Comparison of ENCODE assay signal across 4 worm cellular contexts in the genomic region with DNA sequence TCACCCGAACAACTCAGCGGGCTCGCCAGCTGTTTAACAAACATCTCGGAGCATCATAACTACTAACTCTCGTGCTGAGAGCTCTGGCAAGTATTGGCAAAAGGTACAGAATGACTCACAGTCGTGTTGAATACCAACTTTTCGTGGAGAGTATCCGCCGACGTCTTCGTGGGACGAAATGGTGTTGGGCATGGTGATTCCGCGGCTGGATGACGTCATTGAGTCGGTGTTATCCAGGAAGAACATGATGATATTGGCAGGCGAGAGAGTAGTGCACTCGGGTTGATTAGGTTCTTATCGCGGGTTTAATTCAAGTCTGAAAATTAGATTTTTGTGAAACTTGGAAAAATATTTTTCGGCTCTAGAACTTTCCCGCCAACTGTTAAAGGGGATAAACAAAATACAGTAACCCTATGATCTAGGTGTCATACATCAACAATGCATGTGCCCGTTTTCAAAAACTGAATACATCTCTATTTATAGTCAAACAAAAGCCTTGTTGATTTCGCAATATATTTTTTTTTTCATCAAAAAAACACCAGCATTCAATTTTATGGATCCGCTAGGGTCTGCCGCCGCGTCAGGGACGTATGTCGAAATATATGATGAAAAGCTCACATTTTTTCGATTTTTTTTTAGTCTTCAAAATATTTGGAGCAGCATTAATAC.
TF ChIP-seq lines count a peak whose summit lies in the region.

No protein-coding gene starts in this region.

TF ChIP-seq in whole organism, L1 larva, 84 proteins besides CTCF, POLR2A, EP300 and RAD21 (continued from another document):
- peak; percentile 73 for TF ChIP-seq ama-1 (optimal IDR thresholded peaks at IDR 0.05; lab: Kevin White, UChicago)
- peak; percentile 4 for TF ChIP-seq lin-14 (GFP tag; optimal IDR thresholded peaks at IDR 0.05; lab: Kevin White, UChicago)

TF ChIP-seq in whole organism, L2 larva, 48 proteins besides CTCF, POLR2A, EP300 and RAD21 (continued from another document):
- no peak for TF ChIP-seq crh-2 (tag; optimal IDR thresholded peaks at IDR 0.05; lab: Kevin White, UChicago)
- no peak for TF ChIP-seq sem-4 (tag; optimal IDR thresholded peaks at IDR 0.05; lab: Kevin White, UChicago)
- no peak for TF ChIP-seq ZK546.5 (tag; optimal IDR thresholded peaks at IDR 0.05; lab: Kevin White, UChicago)

TF ChIP-seq in whole organism, L4 larva, 104 proteins besides CTCF, POLR2A, EP300 and RAD21 (continued from another document):
- TF ChIP-seq zfp-3 (GFP tag; conservative IDR thresholded peaks at IDR 0.05; lab: Robert Waterston, UW) = peak; percentile 56; the same call in 1 of the 2 replicates
- no peak for TF ChIP-seq nhr-237 (tag; optimal IDR thresholded peaks at IDR 0.05; lab: Kevin White, UChicago)
- TF ChIP-seq nhr-11 (tag; optimal IDR thresholded peaks at IDR 0.05; lab: Kevin White, UChicago) = peak; percentile 31
- 0 out of 2 replicates have a peak, but pooled peaks have one; percentile 25 for TF ChIP-seq egl-43 (GFP tag; IDR thresholded peaks at IDR 0.05; lab: Robert Waterston, UW)
- TF ChIP-seq ama-1 (optimal IDR thresholded peaks at IDR 0.05; lab: Kevin White, UChicago) = no peak
- no peak for TF ChIP-seq zip-11 (GFP tag; IDR thresholded peaks at IDR 0.05; lab: Robert Waterston, UW)
- no peak for TF ChIP-seq dpl-1 (GFP tag; optimal IDR thresholded peaks at IDR 0.05; lab: Kevin White, UChicago)
- no peak for TF ChIP-seq mxl-3 (GFP tag; optimal IDR thresholded peaks at IDR 0.05; lab: Kevin White, UChicago)
- TF ChIP-seq mdt-29 (GFP tag; IDR thresholded peaks at IDR 0.05; lab: Robert Waterston, UW) = peak; percentile 34; the same call in 1 of the 2 replicates
- TF ChIP-seq lsy-2 (tag; optimal IDR thresholded peaks at IDR 0.05; lab: Kevin White, UChicago) = peak in 1 of 2 experiments; percentile 43
- peak; percentile 12 for TF ChIP-seq hlh-11 (tag; optimal IDR thresholded peaks at IDR 0.05; lab: Kevin White, UChicago)
- TF ChIP-seq ctbp-1 (GFP tag; IDR thresholded peaks at IDR 0.05; lab: Robert Waterston, UW) = 0 out of 2 replicates have a peak, but pooled peaks have one; percentile 7
- TF ChIP-seq cey-2 (tag; optimal IDR thresholded peaks at IDR 0.05; lab: Kevin White, UChicago; ENCODE audit: borderline replicate concordance, insufficient read depth) = no peak
- no peak for TF ChIP-seq mep-1 (tag; optimal IDR thresholded peaks at IDR 0.05; lab: Kevin White, UChicago)

TF ChIP-seq in whole organism, young adult, 124 proteins besides CTCF, POLR2A, EP300 and RAD21 (continued from another document):
- TF ChIP-seq ama-1 (optimal IDR thresholded peaks at IDR 0.05; lab: Kevin White, UChicago) = peak; percentile 46
- TF ChIP-seq ama-1 (GFP tag; optimal IDR thresholded peaks at IDR 0.05; lab: Kevin White, UChicago) = no peak
- no peak for TF ChIP-seq Y53G8AR.9 (GFP tag; conservative IDR thresholded peaks at IDR 0.05; lab: Robert Waterston, UW)
- TF ChIP-seq ceh-91 (GFP tag; IDR thresholded peaks at IDR 0.05; lab: Robert Waterston, UW) = no peak
- no peak for TF ChIP-seq snpc-4 (GFP tag; optimal IDR thresholded peaks at IDR 0.05; lab: Kevin White, UChicago)
- no peak for TF ChIP-seq snpc-4 (tag; optimal IDR thresholded peaks at IDR 0.05; lab: Kevin White, UChicago)
- peak; percentile 65 for TF ChIP-seq atf-7 (tag; optimal IDR thresholded peaks at IDR 0.05; lab: Kevin White, UChicago)
- no peak for TF ChIP-seq nfya-2 (GFP tag; IDR thresholded peaks at IDR 0.05; lab: Robert Waterston, UW)
- no peak for TF ChIP-seq F52B5.7 (tag; optimal IDR thresholded peaks at IDR 0.05; lab: Kevin White, UChicago)
- TF ChIP-seq ztf-26 (tag; optimal IDR thresholded peaks at IDR 0.05; lab: Kevin White, UChicago) = peak; percentile 48
- no peak for TF ChIP-seq zim-3 (tag; optimal IDR thresholded peaks at IDR 0.05; lab: Kevin White, UChicago)
- no peak for TF ChIP-seq B0261.1 (tag; optimal IDR thresholded peaks at IDR 0.05; lab: Kevin White, UChicago)
- TF ChIP-seq Y79H2A.3 (GFP tag; conservative IDR thresholded peaks at IDR 0.05; lab: Robert Waterston, UW) = no peak
- TF ChIP-seq dpl-1 (GFP tag; optimal IDR thresholded peaks at IDR 0.05; lab: Kevin White, UChicago) = no peak
